Worm (Caenorhabditis elegans): ENCODE data around the gene fkh-3.

The fkh-3 gene

DNA sequence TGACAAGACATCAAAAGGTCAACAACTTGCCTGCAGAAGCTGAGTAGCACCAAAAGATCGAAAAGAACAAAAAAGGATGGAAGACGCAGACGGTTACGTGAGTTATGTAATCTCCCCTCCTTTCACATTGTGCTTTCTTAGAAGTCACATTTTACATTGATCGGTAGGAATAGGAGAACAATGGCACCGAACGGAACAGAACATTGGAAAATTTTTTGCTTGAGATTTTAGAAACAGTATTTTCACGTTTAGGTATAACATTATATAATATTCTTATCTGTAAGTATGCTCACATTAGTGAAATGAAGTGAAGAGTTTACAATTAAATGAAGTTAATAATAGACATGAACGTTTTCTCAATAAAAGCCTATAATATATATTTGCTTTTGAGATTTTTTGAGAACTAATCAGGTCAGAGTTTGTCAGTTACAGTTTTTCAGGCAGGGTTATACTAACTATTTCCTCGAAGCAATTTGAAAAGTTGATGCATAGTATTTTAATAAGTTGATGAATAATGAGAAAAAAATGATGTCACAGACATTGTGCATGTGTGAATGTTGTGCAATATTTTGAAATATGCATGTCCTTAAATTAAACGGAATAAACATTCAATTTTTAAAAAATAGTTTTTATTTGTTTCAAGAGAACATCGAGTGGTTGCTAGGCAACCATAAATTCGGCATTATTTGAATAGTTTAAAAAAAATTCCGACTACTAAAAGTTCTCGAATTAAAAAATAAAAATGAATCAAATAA, 42.1 kb downstream of the fkh-3 start:
- TF ChIP-seq hlh-8 (tag; optimal IDR thresholded peaks at IDR 0.05) (no peak), tbx-2 (tag; optimal IDR thresholded peaks at IDR 0.05) (no peak), elt-4 (tag; optimal IDR thresholded peaks at IDR 0.05) (no peak), tbx-7 (tag; optimal IDR thresholded peaks at IDR 0.05) (no peak), pha-2 (tag; optimal IDR thresholded peaks at IDR 0.05) (no peak), fkh-6 (tag; optimal IDR thresholded peaks at IDR 0.05) (no peak)

DNA sequence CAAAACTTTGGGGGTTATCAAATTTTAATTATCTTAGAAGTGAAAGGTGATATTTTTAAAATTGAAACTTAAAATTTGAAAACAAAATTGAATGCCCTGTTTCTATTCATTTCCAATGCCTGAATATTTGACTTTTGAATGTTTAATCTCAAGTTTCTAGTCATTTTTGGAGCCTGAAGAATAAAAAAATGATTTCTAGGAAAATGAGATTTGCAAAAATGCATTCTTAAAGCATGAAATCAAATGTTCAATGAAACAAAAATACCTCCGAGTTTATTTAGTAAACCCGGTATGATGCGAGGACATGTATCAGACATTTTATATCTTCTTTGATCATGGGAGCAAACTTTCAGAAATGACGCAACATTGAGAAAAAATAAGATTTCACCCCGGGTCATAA, 44.2 kb downstream of the fkh-3 start:
- TF ChIP-seq pat-9 (tag; optimal IDR thresholded peaks at IDR 0.05) (no peak), elt-4 (tag; optimal IDR thresholded peaks at IDR 0.05) (no peak), unc-55 (GFP tag; optimal IDR thresholded peaks at IDR 0.05) (no peak), ceh-18 (tag; optimal IDR thresholded peaks at IDR 0.05) (no peak)

DNA sequence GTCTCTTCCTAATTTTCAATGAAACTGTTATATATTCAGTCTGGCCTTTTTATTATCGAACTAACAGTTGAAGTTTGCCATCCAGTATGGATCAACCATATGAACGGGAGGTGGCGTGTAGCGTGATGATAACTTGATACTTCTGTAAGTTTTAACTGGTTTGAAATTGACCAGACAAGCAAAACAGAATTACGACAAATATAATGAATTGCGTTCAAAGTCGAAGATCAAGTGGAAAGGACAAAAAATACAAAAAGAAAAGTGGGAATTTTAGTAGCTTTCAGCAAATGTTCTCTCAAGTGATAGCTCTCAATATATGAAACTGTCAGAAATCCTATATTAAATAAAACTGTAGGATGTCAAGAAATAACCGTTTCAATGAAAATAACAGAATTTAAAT, 46.4 kb downstream of the fkh-3 start, which contains the start of the genes C49F8.14 and gem-1:
TSS of gene C49F8.14 (minus strand) at position 99 of the 400 bp plus-strand sequence.
TSS of gene gem-1 (minus strand) at position 142 of the 400 bp plus-strand sequence.
- TF ChIP-seq dve-1 (tag; optimal IDR thresholded peaks at IDR 0.05) (no peak), npax-4 (tag; optimal IDR thresholded peaks at IDR 0.05) (no peak), zip-5 (tag; optimal IDR thresholded peaks at IDR 0.05) (no peak)

- no peak for TF ChIP-seq ztf-16 (tag; optimal IDR thresholded peaks at IDR 0.05)
- no peak for TF ChIP-seq ahr-1 (tag; optimal IDR thresholded peaks at IDR 0.05)
- no peak for TF ChIP-seq lim-6 (tag; optimal IDR thresholded peaks at IDR 0.05)
- TF ChIP-seq hlh-30 (tag; optimal IDR thresholded peaks at IDR 0.05; ENCODE audit: insufficient read depth) = no peak
- no peak for TF ChIP-seq unc-42 (tag; optimal IDR thresholded peaks at IDR 0.05)
- no peak for TF ChIP-seq hlh-15 (tag; optimal IDR thresholded peaks at IDR 0.05)
Observed at ce11 chrX:13376185-13376584, 47.1 kb downstream of the fkh-3 start.
